Worm (Caenorhabditis elegans) whole organism, L4/young adult: ENCODE data around the gene B0218.7.

Source experiments
- W03F9.2 ChIP-seq: fragments of 150-350 bp; optimal IDR thresholded peaks from 2 replicates; lab custom pipeline; 2014; ENCODE audit warnings: missing biosample characterization, missing genetic modification characterization
- dao-5 ChIP-seq: sonication (generic microtip); optimal IDR thresholded peaks from 2 replicates; lab custom pipeline; 2016; ENCODE audit warnings: missing genotype, missing genetic modification characterization, moderate library complexity, missing compliant biosample characterization
- him-1 ChIP-seq: sonication (generic microtip); optimal IDR thresholded peaks from 2 replicates; lab custom pipeline; 2016; ENCODE audit warnings: missing genotype, missing genetic modification reagents, missing genetic modification characterization, missing compliant biosample characterization

The B0218.7 gene

ce11 chrIV:8188421-8189112, 22.7 kb upstream of the B0218.7 start:
- TF ChIP-seq dao-5 (tag; lab: Kevin White, UChicago), result no peak
- TF ChIP-seq him-1, result no peak
- TF ChIP-seq W03F9.2 (tag; lab: Kevin White, UChicago), result no peak

ce11 chrIV:8183313-8183712, 17.5 kb upstream of the B0218.7 start:
- TF ChIP-seq him-1 (peak; percentile 50), W03F9.2 (tag; lab: Kevin White, UChicago) (no peak)

ce11 chrIV:8182566-8182965, 16.7 kb upstream of the B0218.7 start:
- no peak for TF ChIP-seq him-1
- no peak for TF ChIP-seq dao-5 (tag; lab: Kevin White, UChicago)
- TF ChIP-seq W03F9.2 (tag; lab: Kevin White, UChicago), result no peak

ce11 chrIV:8181404-8181803, 15.6 kb upstream of the B0218.7 start:
- TF ChIP-seq dao-5 (tag; lab: Kevin White, UChicago), result no peak
- no peak for TF ChIP-seq W03F9.2 (tag; lab: Kevin White, UChicago)
- no peak for TF ChIP-seq him-1

ce11 chrIV:8175686-8176532, 10.1 kb upstream of the B0218.7 start, which contains the start of gene pct-1:
TSS of gene pct-1 (plus strand) at chrIV:8176482.
- TF ChIP-seq dao-5 (tag; lab: Kevin White, UChicago) (no peak), him-1 (no peak), W03F9.2 (tag; lab: Kevin White, UChicago) (no peak)

- TF ChIP-seq W03F9.2 (tag; lab: Kevin White, UChicago) (no peak), him-1 (no peak), dao-5 (tag; lab: Kevin White, UChicago) (no peak)
Measured at ce11 chrIV:8174792-8175191, 8.9 kb upstream of the B0218.7 start.

- no peak for TF ChIP-seq dao-5 (tag; lab: Kevin White, UChicago)
- no peak for TF ChIP-seq W03F9.2 (tag; lab: Kevin White, UChicago)
- TF ChIP-seq him-1, result no peak
Measured at ce11 chrIV:8173610-8174009, 7.8 kb upstream of the B0218.7 start.

- TF ChIP-seq him-1 (no peak), W03F9.2 (tag; lab: Kevin White, UChicago) (no peak), dao-5 (tag; lab: Kevin White, UChicago) (no peak)
Measured at ce11 chrIV:8171376-8171775, 5.5 kb upstream of the B0218.7 start.

- no peak for TF ChIP-seq W03F9.2 (tag; lab: Kevin White, UChicago)
- TF ChIP-seq dao-5 (tag; lab: Kevin White, UChicago), result no peak
- TF ChIP-seq him-1, result no peak
Measured at ce11 chrIV:8170264-8170663, 4.4 kb upstream of the B0218.7 start.

- TF ChIP-seq him-1 (no peak), W03F9.2 (tag; lab: Kevin White, UChicago) (no peak), dao-5 (tag; lab: Kevin White, UChicago) (no peak)
Measured at ce11 chrIV:8169674-8170073, 3.8 kb upstream of the B0218.7 start, which contains the start of gene C07G1.15. TSS of gene C07G1.15 (plus strand) at chrIV:8169974.

ce11 chrIV:8168660-8169059, 2.8 kb upstream of the B0218.7 start, which contains the start of gene clec-52:
TSS of gene clec-52 (minus strand) at chrIV:8168760.
- TF ChIP-seq him-1 (no peak), dao-5 (tag; lab: Kevin White, UChicago) (no peak), W03F9.2 (tag; lab: Kevin White, UChicago) (no peak)

- TF ChIP-seq him-1, result no peak
- TF ChIP-seq W03F9.2 (tag; lab: Kevin White, UChicago), result no peak
- TF ChIP-seq dao-5 (tag; lab: Kevin White, UChicago), result no peak
Measured at ce11 chrIV:8164515-8164914, 1.3 kb downstream of the B0218.7 start.

- TF ChIP-seq W03F9.2 (tag; lab: Kevin White, UChicago) (no peak), dao-5 (tag; lab: Kevin White, UChicago) (no peak), him-1 (no peak)
Measured at ce11 chrIV:8163687-8164086, 2.2 kb downstream of the B0218.7 start, which contains the start of gene clec-51. TSS of gene clec-51 (minus strand) at chrIV:8163800.

- no peak for TF ChIP-seq dao-5 (tag; lab: Kevin White, UChicago)
- no peak for TF ChIP-seq him-1
- TF ChIP-seq W03F9.2 (tag; lab: Kevin White, UChicago), result no peak
Measured at ce11 chrIV:8161774-8162173, 4.1 kb downstream of the B0218.7 start.
